Worm (Caenorhabditis elegans): Measurements from ENCODE around the gene F17H10.4.

The F17H10.4 gene

ce11 chrX:13122191-13122590 is 4.1 kb downstream of the F17H10.4 start, which contains the start of gene snx-17:
TSS of gene snx-17 (minus strand) at chrX:13122291.
- TF ChIP-seq dmd-8 (GFP tag; IDR thresholded peaks at IDR 0.05) (no peak), Y5F2A.4 (GFP tag; optimal IDR thresholded peaks at IDR 0.05) (no peak), spr-1 (tag; optimal IDR thresholded peaks at IDR 0.05) (no peak), saeg-2 (GFP tag; IDR thresholded peaks at IDR 0.05) (no peak), lin-1 (GFP tag; IDR thresholded peaks at IDR 0.05) (no peak), gei-8 (GFP tag; optimal IDR thresholded peaks at IDR 0.05) (no peak), aha-1 (tag) (no peak), daf-19 (GFP tag; conservative IDR thresholded peaks at IDR 0.05) (no peak)

ce11 chrX:13121104-13121503 is 5.2 kb downstream of the F17H10.4 start:
- TF ChIP-seq ceh-28 (tag; optimal IDR thresholded peaks at IDR 0.05), result no peak
- peak; percentile 69 for TF ChIP-seq mxl-2 (GFP tag; conservative IDR thresholded peaks at IDR 0.05)
- peak; percentile 20 for TF ChIP-seq nhr-6 (tag; optimal IDR thresholded peaks at IDR 0.05)
- no peak for TF ChIP-seq lin-39 (tag; optimal IDR thresholded peaks at IDR 0.05)
- peak; percentile 71 for TF ChIP-seq Y48G9A.11 (GFP tag; IDR thresholded peaks at IDR 0.05)
- no peak for TF ChIP-seq unc-39 (tag; optimal IDR thresholded peaks at IDR 0.05)
- TF ChIP-seq zfp-2 (tag; optimal IDR thresholded peaks at IDR 0.05), result peak; percentile 4
- no peak for TF ChIP-seq snpc-4 (tag; optimal IDR thresholded peaks at IDR 0.05)
- TF ChIP-seq rbr-2 (tag; optimal IDR thresholded peaks at IDR 0.05), result peak; percentile 74
- TF ChIP-seq mdt-29 (GFP tag; IDR thresholded peaks at IDR 0.05), result peak; percentile 81
- peak; percentile 67 for TF ChIP-seq dmd-9 (GFP tag; IDR thresholded peaks at IDR 0.05)
- peak; percentile 90 for TF ChIP-seq ceh-44 (GFP tag; IDR thresholded peaks at IDR 0.05)
- peak; percentile 88 for TF ChIP-seq madf-9 (GFP tag; conservative IDR thresholded peaks at IDR 0.05)
- no peak for TF ChIP-seq nhr-28 (tag; optimal IDR thresholded peaks at IDR 0.05)
- TF ChIP-seq arid-1 (GFP tag; conservative IDR thresholded peaks at IDR 0.05), result no peak; the same call in none of the 2 replicates
- TF ChIP-seq attf-4 (tag; optimal IDR thresholded peaks at IDR 0.05), result no peak
- no peak; the same call in none of the 2 replicates for TF ChIP-seq snpc-1.2 (GFP tag; IDR thresholded peaks at IDR 0.05)
- no peak for TF ChIP-seq fos-1 (tag; optimal IDR thresholded peaks at IDR 0.05)
- no peak for TF ChIP-seq nhr-77 (tag; optimal IDR thresholded peaks at IDR 0.05)
- no peak for TF ChIP-seq ama-1 (optimal IDR thresholded peaks at IDR 0.05)
- TF ChIP-seq ces-1 (GFP tag; optimal IDR thresholded peaks at IDR 0.05), result no peak
- TF ChIP-seq fkh-10 (GFP tag; optimal IDR thresholded peaks at IDR 0.05), result peak; percentile 34
- peak; percentile 56 for TF ChIP-seq nhr-11 (tag; optimal IDR thresholded peaks at IDR 0.05)
- TF ChIP-seq lir-3 (tag; optimal IDR thresholded peaks at IDR 0.05), result peak; percentile 30
- TF ChIP-seq zag-1 (tag; optimal IDR thresholded peaks at IDR 0.05), result no peak
- TF ChIP-seq hlh-30 (tag; optimal IDR thresholded peaks at IDR 0.05; ENCODE audit: insufficient read depth), result peak; percentile 70
- peak; percentile 64 for TF ChIP-seq F37D6.2 (tag; optimal IDR thresholded peaks at IDR 0.05)
- no peak for TF ChIP-seq ceh-82 (tag; optimal IDR thresholded peaks at IDR 0.05)
- peak; percentile 12 for TF ChIP-seq nhr-25 (tag; optimal IDR thresholded peaks at IDR 0.05; ENCODE audit: borderline replicate concordance, insufficient read depth)
- TF ChIP-seq saeg-2 (GFP tag; IDR thresholded peaks at IDR 0.05), result peak; percentile 84
- TF ChIP-seq lin-29 (GFP tag; IDR thresholded peaks at IDR 0.05), result peak; percentile 52; the same call in 1 of the 2 replicates
- peak; percentile 95 for TF ChIP-seq vab-7 (GFP tag; IDR thresholded peaks at IDR 0.05)
- peak; percentile 28 to 75 for TF ChIP-seq hif-1 (tag; optimal IDR thresholded peaks at IDR 0.05)
- TF ChIP-seq unc-62 (GFP tag; optimal IDR thresholded peaks at IDR 0.05 in 1 of 2), result no peak
- TF ChIP-seq unc-62 (tag; optimal IDR thresholded peaks at IDR 0.05), result no peak
- TF ChIP-seq gei-8 (GFP tag; optimal IDR thresholded peaks at IDR 0.05), result peak; percentile 76
- TF ChIP-seq egl-27 (tag; optimal IDR thresholded peaks at IDR 0.05), result no peak
- no peak; the same call in 1 of the 2 replicates for TF ChIP-seq Y75B8A.6 (GFP tag; IDR thresholded peaks at IDR 0.05)
- TF ChIP-seq ztf-11 (tag; optimal IDR thresholded peaks at IDR 0.05), result no peak
- TF ChIP-seq F49E8.2 (tag; optimal IDR thresholded peaks at IDR 0.05; ENCODE audit: borderline replicate concordance), result no peak
- no peak for TF ChIP-seq daf-8 (GFP tag; IDR thresholded peaks at IDR 0.05)
- no peak for TF ChIP-seq pqm-1 (tag; optimal IDR thresholded peaks at IDR 0.05)
- no peak for TF ChIP-seq ceh-32 (tag; optimal IDR thresholded peaks at IDR 0.05; ENCODE audit: poor library complexity)
- TF ChIP-seq lin-38 (GFP tag; IDR thresholded peaks at IDR 0.05), result peak; percentile 82
- peak; percentile 89 for TF ChIP-seq ctbp-1 (GFP tag; IDR thresholded peaks at IDR 0.05)

Data from whole organism, L4 larva.